Fruit fly (Drosophila melanogaster): Measurements from ENCODE around the gene cry.
A peak's percentile ranks its signal among the peaks of the same experiment; 100 is the strongest.

DNA sequence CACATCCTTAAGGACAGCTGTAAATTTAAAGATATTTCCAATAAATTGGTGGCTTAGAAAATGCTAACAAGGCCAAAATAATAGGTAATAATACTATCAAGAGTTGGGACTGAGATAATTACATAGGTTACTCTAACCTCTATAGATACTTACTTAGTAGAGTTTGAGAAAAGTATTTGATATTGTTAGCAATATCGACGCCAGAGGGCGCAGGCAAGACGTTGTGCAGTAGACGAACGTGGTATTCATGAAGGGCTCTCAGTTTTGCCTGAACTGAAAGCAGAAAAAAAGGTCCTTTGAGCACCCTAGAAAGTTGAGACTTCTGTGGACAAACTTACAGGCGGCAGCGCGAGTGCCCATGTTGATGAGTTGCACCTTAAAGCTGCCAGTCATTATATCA, 33.4 kb downstream of the cry start:
- peak; percentile 57 to 61 for TF ChIP-seq CTCF (optimal IDR thresholded peaks at IDR 0.05)
- no peak for TF ChIP-seq CG8478 (optimal IDR thresholded peaks at IDR 0.05)
